Worm (Caenorhabditis elegans) whole organism, midembryonic: ENCODE results near the gene Y9C2UA.1.

Experiments used
- T22C8.4 ChIP-seq: fragments of 200-800 bp; sonication (Bioruptor generic); IDR thresholded peaks from 2 replicates; pipeline ENCODE4 v1.3.6; 2022; ENCODE audit warnings: missing genetic modification characterization, missing compliant biosample characterization
- cog-1 ChIP-seq: sonication (generic microtip); optimal IDR thresholded peaks from 2 replicates; lab custom pipeline; 2016; ENCODE audit warnings: missing genetic modification characterization, missing compliant biosample characterization
- flt-1 ChIP-seq: fragments of 200-800 bp; sonication (Bioruptor generic); IDR thresholded peaks from 2 replicates; pipeline ENCODE4 v1.3.6; 2022; ENCODE audit warnings: missing genetic modification characterization, missing compliant biosample characterization
- klf-2 ChIP-seq: fragments of 200-800 bp; sonication (Bioruptor generic); conservative IDR thresholded peaks from 2 replicates; pipeline ENCODE4 v1.3.6; 2022; ENCODE audit warnings: missing genetic modification reagents, missing genetic modification characterization, missing compliant biosample characterization
- med-1 ChIP-seq: sonication (generic microtip); optimal IDR thresholded peaks from 2 replicates; lab custom pipeline; 2017; ENCODE audit warnings: missing genetic modification characterization, mild to moderate bottlenecking, missing compliant biosample characterization, antibody characterized with exemption, missing genetic modification reagents; ENCODE audit not compliant: insufficient read depth
- ref-1 ChIP-seq: fragments of 200-800 bp; sonication (Bioruptor generic); conservative IDR thresholded peaks from 2 replicates; pipeline ENCODE4 v1.3.6; 2022; ENCODE audit warnings: missing genetic modification reagents, missing genetic modification characterization, missing compliant biosample characterization
- tab-1 ChIP-seq: fragments of 200-800 bp; sonication (Bioruptor generic); IDR thresholded peaks from 2 replicates; pipeline ENCODE4 v1.3.6; 2022; ENCODE audit warnings: missing genetic modification characterization, missing compliant biosample characterization
- ztf-23 ChIP-seq: fragments of 200-800 bp; sonication (Bioruptor generic); IDR thresholded peaks from 2 replicates; pipeline ENCODE4 v1.3.6; 2022; ENCODE audit warnings: missing genetic modification reagents, missing genetic modification characterization, missing compliant biosample characterization
- ztf-29 ChIP-seq: fragments of 200-800 bp; sonication (Bioruptor generic); IDR thresholded peaks from 2 replicates; pipeline ENCODE4 v1.3.6; 2022; ENCODE audit warnings: missing genetic modification reagents, missing genetic modification characterization, missing compliant biosample characterization

DNA sequence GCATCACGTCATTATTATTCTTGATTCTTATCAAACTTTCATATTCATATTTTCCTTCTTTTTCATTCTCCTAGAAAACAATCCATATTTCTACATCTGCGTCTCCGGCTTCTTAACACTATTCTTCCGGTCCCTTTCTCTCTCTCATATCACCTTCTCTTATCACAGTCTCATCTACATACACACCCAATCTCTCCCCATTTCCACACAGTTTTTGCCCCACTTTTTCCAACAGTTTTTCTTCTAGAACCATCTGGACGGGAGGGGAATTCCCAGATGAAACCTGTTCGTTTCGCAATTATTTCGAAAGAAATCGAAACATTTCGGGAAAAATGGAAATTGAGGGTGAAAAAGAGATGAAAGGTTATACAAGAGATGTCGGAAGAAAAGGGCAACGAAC lies 11.3 kb upstream of the Y9C2UA.1 start:
- TF ChIP-seq klf-2 (GFP tag; lab: Robert Waterston, UW): no peak
- TF ChIP-seq cog-1: no peak
- TF ChIP-seq ztf-23 (GFP tag; lab: Robert Waterston, UW): no peak
- TF ChIP-seq med-1 (GFP tag; lab: Kevin White, UChicago): no peak
- TF ChIP-seq ref-1: no peak
- no peak for TF ChIP-seq ztf-29 (GFP tag; lab: Robert Waterston, UW)
- TF ChIP-seq T22C8.4 (GFP tag; lab: Robert Waterston, UW): no peak
- TF ChIP-seq flt-1 (GFP tag; lab: Robert Waterston, UW): no peak
- no peak for TF ChIP-seq tab-1
